Fruit fly (Drosophila melanogaster): ENCODE data around the gene CG8838.
A peak's percentile ranks its signal among the peaks of the same experiment; 100 is the strongest.

The CG8838 gene

dm6 chr2L:3371340-3371739 is 13.9 kb downstream of the CG8838 start (continued):
- TF ChIP-seq Deaf1 (tag; optimal IDR thresholded peaks at IDR 0.05) (peak; percentile 27), odd (GFP tag; optimal IDR thresholded peaks at IDR 0.05) (no peak), bsh (GFP tag; optimal IDR thresholded peaks at IDR 0.05) (no peak), CG17186 (GFP tag; optimal IDR thresholded peaks at IDR 0.05) (no peak), Med (GFP tag) (peak; percentile 79), Sin3A (optimal IDR thresholded peaks at IDR 0.05) (no peak), CG7786 (GFP tag; optimal IDR thresholded peaks at IDR 0.05) (no peak), CG9437 (GFP tag; optimal IDR thresholded peaks at IDR 0.05) (no peak), dmrt99B (tag; optimal IDR thresholded peaks at IDR 0.05) (no peak)

dm6 chr2L:3371776-3372383 is 14.4 kb downstream of the CG8838 start:
- no peak for TF ChIP-seq Drgx (GFP tag; IDR thresholded peaks at IDR 0.05)
- TF ChIP-seq zfh1 (GFP tag; IDR thresholded peaks at IDR 0.05) = no peak
- TF ChIP-seq scrt (GFP tag; optimal IDR thresholded peaks at IDR 0.05) = peak; percentile 54
- peak; percentile 76 for TF ChIP-seq onecut (GFP tag; IDR thresholded peaks at IDR 0.05)
- TF ChIP-seq grau (tag; optimal IDR thresholded peaks at IDR 0.05) = no peak
- TF ChIP-seq chinmo (GFP tag; IDR thresholded peaks at IDR 0.05; ENCODE audit: partially characterized antibody) = 0 out of 4 replicates have a peak, but pooled peaks have one; percentile 21
- TF ChIP-seq mirr (GFP tag; optimal IDR thresholded peaks at IDR 0.05) = peak; percentile 8
- peak in 1 of 2 experiments; percentile 83 for TF ChIP-seq Pdp1 (GFP tag; optimal IDR thresholded peaks at IDR 0.05)
- TF ChIP-seq dan (GFP tag; IDR thresholded peaks at IDR 0.05) = no peak
- no peak for TF ChIP-seq CG11398 (GFP tag; optimal IDR thresholded peaks at IDR 0.05)
- no peak for TF ChIP-seq pan (optimal IDR thresholded peaks at IDR 0.05)
- peak in 1 of 2 experiments; percentile 20 for TF ChIP-seq pan (GFP tag; optimal IDR thresholded peaks at IDR 0.05 in 1 of 2, IDR thresholded peaks at IDR 0.05 in 1 of 2)
- TF ChIP-seq CG2875 (GFP tag; optimal IDR thresholded peaks at IDR 0.05) = no peak
- TF ChIP-seq sug (tag; optimal IDR thresholded peaks at IDR 0.05) = peak; percentile 27
- peak; percentile 69 for TF ChIP-seq exex (tag; optimal IDR thresholded peaks at IDR 0.05)

DNA sequence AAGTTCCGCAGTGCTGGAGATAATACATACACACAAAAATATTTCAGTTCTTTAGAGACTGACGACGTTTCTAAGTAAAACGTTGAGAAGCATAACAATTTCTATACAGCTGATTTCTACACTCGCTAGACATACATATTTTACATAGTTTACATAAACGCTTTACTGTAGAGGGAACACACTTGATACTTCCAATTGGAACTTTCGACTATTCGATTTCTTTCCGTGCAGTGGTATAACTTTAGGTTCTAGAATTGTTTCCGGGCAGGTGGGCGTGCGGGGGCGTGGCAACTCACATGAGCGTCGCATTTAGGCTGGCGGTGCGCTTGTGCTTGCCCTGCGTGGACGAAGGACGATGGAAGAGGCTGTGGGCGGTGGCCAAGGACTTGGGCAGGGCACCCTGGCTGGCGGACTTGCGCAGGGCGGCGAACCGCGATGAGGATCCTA is 15.1 kb downstream of the CG8838 start:
- TF ChIP-seq CG6254 (GFP tag; optimal IDR thresholded peaks at IDR 0.05) (no peak), Taf1 (GFP tag; IDR thresholded peaks at IDR 0.05) (no peak), sc (optimal IDR thresholded peaks at IDR 0.05) (no peak), sc (GFP tag; optimal IDR thresholded peaks at IDR 0.05) (no peak), CG11560 (tag; IDR thresholded peaks at IDR 0.05) (no peak), Med (GFP tag) (peak; percentile 87), dysf (GFP tag; IDR thresholded peaks at IDR 0.05) (no peak), CG10979 (tag; optimal IDR thresholded peaks at IDR 0.05) (peak; percentile 23), CG7745 (tag; optimal IDR thresholded peaks at IDR 0.05) (no peak), CG30403 (GFP tag; optimal IDR thresholded peaks at IDR 0.05) (no peak), CG12391 (tag; optimal IDR thresholded peaks at IDR 0.05) (peak; percentile 25), slbo (GFP tag; IDR thresholded peaks at IDR 0.05) (peak; percentile 31; the same call in 1 of the 2 replicates), MBD-R2 (GFP tag; IDR thresholded peaks at IDR 0.05) (no peak), CG17186 (GFP tag; optimal IDR thresholded peaks at IDR 0.05) (no peak), HmgD (GFP tag; optimal IDR thresholded peaks at IDR 0.05) (peak; percentile 30), CG6791 (GFP tag; IDR thresholded peaks at IDR 0.05; ENCODE audit: partially characterized antibody) (0 out of 3 replicates have a peak, but pooled peaks have one; percentile 19), CG1602 (GFP tag; optimal IDR thresholded peaks at IDR 0.05) (no peak), hkb (optimal IDR thresholded peaks at IDR 0.05) (no peak), hkb (GFP tag; IDR thresholded peaks at IDR 0.05) (peak; percentile 12; the same call in 1 of the 2 replicates), Dref (GFP tag; IDR thresholded peaks at IDR 0.05) (no peak), CG14441 (GFP tag; IDR thresholded peaks at IDR 0.05) (no peak), Mes4 (GFP tag; optimal IDR thresholded peaks at IDR 0.05) (no peak), E2f1 (GFP tag; IDR thresholded peaks at IDR 0.05) (no peak), Jarid2 (GFP tag; optimal IDR thresholded peaks at IDR 0.05) (no peak), CG8281 (tag; optimal IDR thresholded peaks at IDR 0.05) (no peak), CG18262 (tag; optimal IDR thresholded peaks at IDR 0.05) (no peak), inv (GFP tag; IDR thresholded peaks at IDR 0.05; ENCODE audit: partially characterized antibody) (0 out of 2 replicates have a peak, but pooled peaks have one; percentile 23)

Data from whole organism, embryonic.